Worm (Caenorhabditis elegans) whole organism, L4 larva: Measurements from ENCODE around the gene srm-4.

ENCODE experiments used
- madf-9 ChIP-seq: fragments of 200-800 bp; sonication (Bioruptor generic); conservative IDR thresholded peaks from 2 replicates; pipeline ENCODE4 v1.3.6; 2022; ENCODE audit warnings: missing genetic modification reagents, missing genetic modification characterization, missing compliant biosample characterization
- mep-1 ChIP-seq: fragments of 150-350 bp; sonication (generic microtip); optimal IDR thresholded peaks from 3 replicates; lab custom pipeline; 2014; ENCODE audit warnings: missing biosample characterization, missing genetic modification characterization

DNA sequence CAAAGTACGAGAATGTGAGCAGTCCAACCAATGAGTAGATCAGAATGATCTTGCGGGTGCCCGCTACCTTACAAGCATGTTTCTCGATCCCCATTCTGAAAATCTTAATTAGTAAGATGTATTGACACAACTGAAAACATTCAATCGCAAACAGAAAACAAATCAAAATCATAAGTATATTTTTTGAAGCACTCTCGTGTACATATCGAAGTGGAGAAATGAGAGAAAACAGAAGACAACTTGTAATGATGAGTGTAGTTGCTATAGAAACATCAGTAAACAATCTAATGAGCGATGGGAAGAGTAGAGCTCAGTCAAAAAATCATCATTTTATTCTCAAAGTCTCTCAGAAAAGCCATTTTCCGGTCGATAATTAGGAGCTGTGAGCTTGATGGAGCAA is 20.5 kb upstream of the srm-4 start, which contains the start of gene F14D7.8:
- TF ChIP-seq madf-9 (GFP tag; lab: Robert Waterston, UW) (no peak), mep-1 (tag; lab: Kevin White, UChicago) (no peak)
